Fruit fly (Drosophila melanogaster): ENCODE data around the gene Rpp14a.
A peak's percentile ranks its signal among the peaks of the same experiment; 100 is the strongest.

Rpp14a gene

DNA sequence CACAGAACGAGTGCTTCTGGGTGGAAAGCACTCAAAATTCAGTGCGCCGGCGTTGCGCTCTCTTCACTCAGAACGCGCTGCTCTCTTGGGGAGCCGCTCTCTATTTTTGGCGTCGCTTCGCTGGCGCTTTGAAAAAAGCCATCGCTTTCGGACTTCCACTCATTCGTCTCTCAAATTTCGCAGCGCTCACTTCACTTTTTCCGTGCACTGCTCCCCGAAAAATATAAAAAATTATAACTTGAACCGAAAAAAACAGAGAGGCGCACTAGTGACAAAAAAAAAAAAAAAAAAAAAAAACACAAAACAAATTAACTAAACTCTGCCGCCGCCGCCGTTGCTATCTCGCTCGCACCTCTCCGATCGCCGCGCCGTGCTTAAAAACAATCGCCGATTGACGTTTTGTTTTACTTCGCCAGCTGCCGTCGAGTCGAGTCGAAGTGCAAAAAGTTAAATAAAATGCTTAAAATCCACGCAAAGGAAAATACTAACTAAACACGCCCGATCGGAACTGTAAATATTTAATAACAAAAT lies 42.7 kb downstream of the Rpp14a start:
- TF ChIP-seq CG33017 (tag; optimal IDR thresholded peaks at IDR 0.05) (peak; percentile 84), cic (GFP tag; optimal IDR thresholded peaks at IDR 0.05) (peak; percentile 81), tj (GFP tag; optimal IDR thresholded peaks at IDR 0.05) (peak; percentile 66), CG11617 (GFP tag; optimal IDR thresholded peaks at IDR 0.05) (peak; percentile 76), Hr96 (GFP tag; optimal IDR thresholded peaks at IDR 0.05) (peak; percentile 65), CG1620 (GFP tag; optimal IDR thresholded peaks at IDR 0.05) (peak; percentile 49), Clk (GFP tag; optimal IDR thresholded peaks at IDR 0.05) (peak; percentile 47), bab1 (GFP tag; optimal IDR thresholded peaks at IDR 0.05) (no peak), toe (GFP tag; optimal IDR thresholded peaks at IDR 0.05) (peak; percentile 88), cnc (optimal IDR thresholded peaks at IDR 0.05) (no peak), ovo (GFP tag; optimal IDR thresholded peaks at IDR 0.05) (peak; percentile 47), Mnt (GFP tag; optimal IDR thresholded peaks at IDR 0.05) (peak; percentile 65), Crg-1 (GFP tag; optimal IDR thresholded peaks at IDR 0.05) (peak; percentile 50), kay (GFP tag; ENCODE audit: borderline replicate concordance) (peak; percentile 79), CG12768 (GFP tag; optimal IDR thresholded peaks at IDR 0.05) (peak; percentile 78), CG5204 (GFP tag; optimal IDR thresholded peaks at IDR 0.05) (peak; percentile 39), pad (GFP tag; optimal IDR thresholded peaks at IDR 0.05) (no peak), CG7045 (GFP tag; optimal IDR thresholded peaks at IDR 0.05) (peak; percentile 38), CG7101 (tag; optimal IDR thresholded peaks at IDR 0.05) (peak; percentile 57), CG14711 (tag; optimal IDR thresholded peaks at IDR 0.05) (no peak)

DNA sequence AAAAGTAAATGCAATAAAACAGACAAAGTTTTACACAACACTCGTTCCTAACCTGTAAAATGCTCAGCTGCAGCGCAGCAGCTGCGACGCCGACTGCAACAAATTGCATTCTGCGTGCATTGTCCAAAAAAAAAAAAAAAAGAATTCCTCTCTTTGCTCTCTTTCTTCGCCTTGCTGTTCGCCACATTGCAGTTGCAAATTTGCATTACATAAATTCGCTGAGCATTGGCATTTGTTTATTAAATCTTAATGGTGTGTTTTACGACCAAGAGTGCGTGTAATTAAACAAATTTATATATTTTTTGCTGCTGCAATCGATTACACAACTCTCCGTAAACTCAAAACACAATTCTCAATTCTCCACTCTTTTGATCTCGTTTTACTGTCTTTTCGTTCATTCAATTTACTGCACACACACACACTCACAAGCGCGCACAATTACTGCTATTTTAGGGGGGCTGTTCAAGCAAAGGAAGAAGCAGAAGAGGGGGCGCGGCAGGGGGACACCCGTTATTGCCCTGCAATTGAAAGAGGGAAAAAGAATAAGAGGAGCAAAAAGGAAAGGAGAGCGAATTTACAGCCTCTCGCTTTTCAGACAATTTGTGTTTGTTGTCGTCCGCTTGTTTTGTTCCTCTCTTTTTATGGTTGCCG lies 43.8 kb downstream of the Rpp14a start:
- peak; percentile 83 for TF ChIP-seq tj (GFP tag; optimal IDR thresholded peaks at IDR 0.05)
- TF ChIP-seq ovo (GFP tag; optimal IDR thresholded peaks at IDR 0.05), result peak; percentile 94
- TF ChIP-seq Crg-1 (GFP tag; optimal IDR thresholded peaks at IDR 0.05), result no peak
- TF ChIP-seq Hr96 (GFP tag; optimal IDR thresholded peaks at IDR 0.05), result peak; percentile 35
- TF ChIP-seq Clk (GFP tag; optimal IDR thresholded peaks at IDR 0.05), result no peak
- peak; percentile 15 for TF ChIP-seq Mnt (GFP tag; optimal IDR thresholded peaks at IDR 0.05)
- TF ChIP-seq bab1 (GFP tag; optimal IDR thresholded peaks at IDR 0.05), result no peak
- peak; percentile 99 for TF ChIP-seq pad (GFP tag; optimal IDR thresholded peaks at IDR 0.05)

DNA sequence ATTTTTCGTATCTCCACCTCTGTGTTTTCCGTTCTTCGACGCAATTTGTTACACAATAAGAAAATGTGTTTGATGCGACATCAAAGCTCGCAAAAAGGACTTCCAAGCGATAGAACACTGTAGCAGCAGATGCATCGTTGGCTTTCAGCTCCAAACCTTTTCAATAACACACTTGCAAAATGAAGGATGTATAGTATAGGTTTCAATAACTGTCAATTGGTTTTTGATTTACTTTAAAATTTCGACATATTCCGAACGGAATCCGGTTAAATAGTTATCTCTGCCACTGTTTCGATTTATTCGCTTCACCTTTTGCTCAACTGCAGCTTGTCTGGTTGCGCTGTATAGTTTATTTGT lies 44.3 kb downstream of the Rpp14a start:
- TF ChIP-seq CG5204 (GFP tag; optimal IDR thresholded peaks at IDR 0.05) (no peak), ovo (GFP tag; optimal IDR thresholded peaks at IDR 0.05) (no peak), toe (GFP tag; optimal IDR thresholded peaks at IDR 0.05) (no peak), CG12768 (GFP tag; optimal IDR thresholded peaks at IDR 0.05) (no peak), CG33017 (tag; optimal IDR thresholded peaks at IDR 0.05) (no peak), kay (GFP tag; ENCODE audit: borderline replicate concordance) (no peak), bab1 (GFP tag; optimal IDR thresholded peaks at IDR 0.05) (no peak), cic (GFP tag; optimal IDR thresholded peaks at IDR 0.05) (no peak), CG14711 (tag; optimal IDR thresholded peaks at IDR 0.05) (no peak), Mnt (GFP tag; optimal IDR thresholded peaks at IDR 0.05) (no peak), CG1620 (GFP tag; optimal IDR thresholded peaks at IDR 0.05) (no peak), tj (GFP tag; optimal IDR thresholded peaks at IDR 0.05) (no peak), Hr96 (GFP tag; optimal IDR thresholded peaks at IDR 0.05) (no peak), CG7045 (GFP tag; optimal IDR thresholded peaks at IDR 0.05) (no peak)

DNA sequence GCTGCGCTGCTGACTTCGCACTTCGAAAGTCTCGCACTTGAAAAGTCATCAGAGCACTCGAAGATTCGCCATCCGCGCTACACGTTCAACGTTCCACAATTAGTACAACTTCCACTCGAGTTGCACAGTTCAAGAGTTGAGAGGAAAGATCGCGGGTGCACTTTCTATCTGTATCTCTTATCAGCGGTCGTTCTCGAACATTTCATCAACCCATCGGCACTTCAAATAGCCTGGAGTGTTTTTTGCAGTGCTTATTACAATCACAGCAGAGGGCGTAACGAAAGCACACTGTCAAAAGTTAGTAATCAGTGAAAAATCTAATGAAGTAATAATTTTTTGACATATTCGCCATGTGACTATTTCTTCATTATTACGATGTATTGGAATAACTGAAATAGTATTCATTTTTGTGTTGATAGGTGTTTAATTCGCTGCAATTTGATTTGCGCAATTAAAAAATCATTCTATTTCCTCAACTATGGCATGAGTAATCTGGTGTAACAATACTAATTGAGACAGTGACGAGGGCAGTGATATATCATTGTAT lies 44.8 kb downstream of the Rpp14a start:
- no peak for TF ChIP-seq cic (GFP tag; optimal IDR thresholded peaks at IDR 0.05)
- peak; percentile 78 for TF ChIP-seq CG33017 (tag; optimal IDR thresholded peaks at IDR 0.05)
- no peak for TF ChIP-seq CG11617 (GFP tag; optimal IDR thresholded peaks at IDR 0.05)
- peak; percentile 26 for TF ChIP-seq tj (GFP tag; optimal IDR thresholded peaks at IDR 0.05)
- TF ChIP-seq bab1 (GFP tag; optimal IDR thresholded peaks at IDR 0.05), result peak; percentile 50
- TF ChIP-seq CG5204 (GFP tag; optimal IDR thresholded peaks at IDR 0.05), result peak; percentile 36
- peak; percentile 92 for TF ChIP-seq kay (GFP tag; ENCODE audit: borderline replicate concordance)
- peak; percentile 47 for TF ChIP-seq CG7101 (tag; optimal IDR thresholded peaks at IDR 0.05)

DNA sequence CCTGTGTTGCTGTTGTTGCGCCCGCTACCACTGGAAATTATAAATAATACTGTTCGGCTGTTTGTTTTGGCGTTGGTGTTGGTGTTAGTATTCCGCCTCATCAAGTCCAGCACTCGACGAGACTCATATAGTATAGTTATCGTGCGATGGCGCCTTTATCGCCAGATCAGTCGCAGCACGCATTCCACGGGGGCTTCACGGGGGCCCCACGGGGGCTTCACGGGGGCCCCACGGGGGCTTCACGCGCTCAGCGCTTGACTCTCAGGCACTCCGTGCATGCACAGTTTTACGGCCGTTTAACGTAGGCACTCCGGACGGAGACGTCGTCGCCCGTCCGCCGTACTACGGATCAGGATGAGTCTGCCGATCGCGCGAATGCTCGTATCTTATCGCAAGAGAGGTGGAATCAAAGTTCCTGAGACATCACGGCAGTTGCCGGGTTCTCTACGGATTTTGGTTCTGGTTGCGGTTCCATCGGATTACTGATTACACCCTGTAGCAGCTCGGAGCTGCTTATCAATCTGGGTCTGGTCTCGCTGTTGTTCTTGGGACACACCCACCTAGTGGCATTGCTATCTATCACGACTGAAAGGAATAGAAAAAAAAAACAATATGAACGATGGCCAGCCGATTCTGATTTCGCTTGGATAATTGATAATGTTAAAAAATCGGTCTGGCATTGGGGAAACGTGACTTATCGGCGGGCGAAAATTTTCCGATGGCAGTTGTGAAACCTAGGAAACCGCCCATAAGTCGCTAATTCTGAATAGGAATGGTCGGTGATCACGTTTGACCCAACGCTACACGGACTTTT lies 46.4 kb downstream of the Rpp14a start:
- TF ChIP-seq bab1 (GFP tag; optimal IDR thresholded peaks at IDR 0.05) (no peak), CG12768 (GFP tag; optimal IDR thresholded peaks at IDR 0.05) (peak; percentile 54), CG33017 (tag; optimal IDR thresholded peaks at IDR 0.05) (peak; percentile 20), CG11617 (GFP tag; optimal IDR thresholded peaks at IDR 0.05) (peak; percentile 26), cic (GFP tag; optimal IDR thresholded peaks at IDR 0.05) (peak; percentile 97), kay (GFP tag; ENCODE audit: borderline replicate concordance) (peak; percentile 87), CG14711 (tag; optimal IDR thresholded peaks at IDR 0.05) (no peak), cnc (optimal IDR thresholded peaks at IDR 0.05) (no peak), CG7045 (GFP tag; optimal IDR thresholded peaks at IDR 0.05) (peak; percentile 43), toe (GFP tag; optimal IDR thresholded peaks at IDR 0.05) (no peak), Crg-1 (GFP tag; optimal IDR thresholded peaks at IDR 0.05) (no peak), Mnt (GFP tag; optimal IDR thresholded peaks at IDR 0.05) (peak; percentile 39), CG5204 (GFP tag; optimal IDR thresholded peaks at IDR 0.05) (no peak), CG7101 (tag; optimal IDR thresholded peaks at IDR 0.05) (peak; percentile 6), Hr96 (GFP tag; optimal IDR thresholded peaks at IDR 0.05) (peak; percentile 16), Clk (GFP tag; optimal IDR thresholded peaks at IDR 0.05) (peak; percentile 47), pad (GFP tag; optimal IDR thresholded peaks at IDR 0.05) (no peak)

Measured in whole organism, adult.